Fruit fly (Drosophila melanogaster): ENCODE data around the gene CG6569.
A peak's percentile ranks its signal among the peaks of the same experiment; 100 is the strongest.

Gene CG6569

dm6 chr3R:21867819-21868218 is at the start of gene CG6569, which contains the start of gene Cby:
Gene CG6569 (minus strand): TSS chr3R:21867919.
Gene Cby (plus strand): TSS chr3R:21868003.
- TF ChIP-seq GATAd (GFP tag; optimal IDR thresholded peaks at IDR 0.05): no peak
- TF ChIP-seq Myc (optimal IDR thresholded peaks at IDR 0.05): no peak
- TF ChIP-seq Dif (GFP tag; optimal IDR thresholded peaks at IDR 0.05; ENCODE audit: partially characterized antibody): no peak
- no peak for TF ChIP-seq woc (GFP tag; optimal IDR thresholded peaks at IDR 0.05)
- no peak for TF ChIP-seq foxo (GFP tag; optimal IDR thresholded peaks at IDR 0.05)
- no peak for TF ChIP-seq dsf (GFP tag; optimal IDR thresholded peaks at IDR 0.05; ENCODE audit: borderline replicate concordance)
- no peak for TF ChIP-seq Rel (GFP tag; optimal IDR thresholded peaks at IDR 0.05)
- no peak for TF ChIP-seq Rel (tag; optimal IDR thresholded peaks at IDR 0.05)
- no peak for TF ChIP-seq Mio (GFP tag; optimal IDR thresholded peaks at IDR 0.05)
- no peak for TF ChIP-seq fru (GFP tag; optimal IDR thresholded peaks at IDR 0.05)
- no peak for TF ChIP-seq sage (GFP tag; optimal IDR thresholded peaks at IDR 0.05)
- TF ChIP-seq Vsx2 (GFP tag; optimal IDR thresholded peaks at IDR 0.05; ENCODE audit: partially characterized antibody): no peak
- no peak for TF ChIP-seq usp (GFP tag; optimal IDR thresholded peaks at IDR 0.05)
- no peak for TF ChIP-seq Dfd (GFP tag; optimal IDR thresholded peaks at IDR 0.05)
- no peak for TF ChIP-seq psq (GFP tag; optimal IDR thresholded peaks at IDR 0.05)
- TF ChIP-seq brk (GFP tag; optimal IDR thresholded peaks at IDR 0.05): no peak
- no peak for TF ChIP-seq CG32264 (GFP tag; optimal IDR thresholded peaks at IDR 0.05)

dm6 chr3R:21916987-21917386 is 49.3 kb upstream of the CG6569 start:
- TF ChIP-seq Dfd (GFP tag; optimal IDR thresholded peaks at IDR 0.05): peak; percentile 5
- TF ChIP-seq Myc (optimal IDR thresholded peaks at IDR 0.05): no peak

- TF ChIP-seq Hr78 (GFP tag; optimal IDR thresholded peaks at IDR 0.05) (no peak), Vsx2 (GFP tag; optimal IDR thresholded peaks at IDR 0.05; ENCODE audit: partially characterized antibody) (peak; percentile 34), br (GFP tag; optimal IDR thresholded peaks at IDR 0.05) (no peak)
Measured at dm6 chr3R:21913447-21913846, 45.7 kb upstream of the CG6569 start, which contains the start of gene Qsox2. Gene Qsox2 (plus strand): TSS chr3R:21913747.

DNA sequence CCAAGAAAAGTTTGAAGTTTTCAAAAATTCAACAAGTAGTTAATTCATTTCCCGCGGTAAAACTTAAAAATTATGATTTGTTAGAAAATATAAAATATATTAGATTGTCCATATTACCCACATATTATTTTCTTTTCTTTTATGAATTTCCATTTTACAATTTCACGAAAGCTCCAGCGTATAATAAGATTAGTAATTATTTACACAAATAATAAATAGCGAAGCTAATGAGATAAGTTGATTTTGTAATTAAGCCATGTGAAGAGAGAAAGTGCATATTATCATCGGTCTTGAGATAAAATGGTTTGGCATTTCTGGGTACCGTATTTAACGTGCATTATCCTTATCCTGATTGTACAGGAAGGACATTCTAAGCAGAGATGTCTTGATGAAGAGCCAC is 43.8 kb upstream of the CG6569 start, which contains the start of gene Qsox3:
Qsox3 (plus strand) TSS at position 301 of the 400 bp plus-strand sequence.
- TF ChIP-seq Myc (optimal IDR thresholded peaks at IDR 0.05) (no peak), fru (GFP tag; optimal IDR thresholded peaks at IDR 0.05) (no peak), Hr83 (GFP tag; optimal IDR thresholded peaks at IDR 0.05; ENCODE audit: poor library complexity, severe bottlenecking) (no peak), sage (GFP tag; optimal IDR thresholded peaks at IDR 0.05) (no peak), Sp1 (GFP tag; optimal IDR thresholded peaks at IDR 0.05) (no peak), CG32264 (GFP tag; optimal IDR thresholded peaks at IDR 0.05) (no peak), jim (GFP tag; optimal IDR thresholded peaks at IDR 0.05) (no peak), Vsx2 (GFP tag; optimal IDR thresholded peaks at IDR 0.05; ENCODE audit: partially characterized antibody) (no peak), CrebA (GFP tag; optimal IDR thresholded peaks at IDR 0.05; ENCODE audit: borderline replicate concordance) (no peak)

- TF ChIP-seq tai (GFP tag; optimal IDR thresholded peaks at IDR 0.05) (no peak), Dif (GFP tag; optimal IDR thresholded peaks at IDR 0.05; ENCODE audit: partially characterized antibody) (no peak)
Measured at dm6 chr3R:21906867-21907266, 39.1 kb upstream of the CG6569 start.

DNA sequence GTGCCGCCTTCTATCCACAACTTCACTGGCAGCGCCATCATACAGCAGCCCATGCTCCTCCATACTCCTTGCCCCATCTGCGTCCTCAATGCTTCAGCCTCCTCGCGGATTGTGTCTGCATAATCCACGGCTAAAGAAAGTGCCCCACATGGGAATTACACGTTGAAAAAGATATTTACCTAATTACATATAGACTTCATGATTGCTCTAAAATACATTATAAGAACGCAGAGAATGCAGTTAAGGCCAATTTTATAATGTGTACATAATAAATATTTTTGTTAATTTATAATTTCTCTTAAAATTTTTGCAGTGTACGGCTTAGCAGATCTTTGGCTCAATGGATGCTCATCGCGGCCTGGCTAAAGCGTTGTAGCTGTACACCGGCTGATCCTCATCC is 37.9 kb upstream of the CG6569 start:
- no peak for TF ChIP-seq Myc (optimal IDR thresholded peaks at IDR 0.05)
- TF ChIP-seq rgr (GFP tag; optimal IDR thresholded peaks at IDR 0.05): peak; percentile 68
- TF ChIP-seq h (GFP tag; optimal IDR thresholded peaks at IDR 0.05): peak; percentile 79
- peak; percentile 49 for TF ChIP-seq Hnf4 (GFP tag; optimal IDR thresholded peaks at IDR 0.05)
- TF ChIP-seq OdsH (GFP tag; optimal IDR thresholded peaks at IDR 0.05): peak; percentile 78
- no peak for TF ChIP-seq Dfd (GFP tag; optimal IDR thresholded peaks at IDR 0.05)
- peak; percentile 27 for TF ChIP-seq br (GFP tag; optimal IDR thresholded peaks at IDR 0.05)
- TF ChIP-seq fru (GFP tag; optimal IDR thresholded peaks at IDR 0.05): peak; percentile 67
- no peak for TF ChIP-seq Rel (GFP tag; optimal IDR thresholded peaks at IDR 0.05)
- TF ChIP-seq Rel (tag; optimal IDR thresholded peaks at IDR 0.05): no peak
- TF ChIP-seq Sp1 (GFP tag; optimal IDR thresholded peaks at IDR 0.05): peak; percentile 79
- TF ChIP-seq GATAd (GFP tag; optimal IDR thresholded peaks at IDR 0.05): no peak
- peak in 1 of 2 experiments; percentile 69 for TF ChIP-seq foxo (GFP tag; optimal IDR thresholded peaks at IDR 0.05)
- no peak for TF ChIP-seq tai (GFP tag; optimal IDR thresholded peaks at IDR 0.05)
- no peak for TF ChIP-seq CrebA (GFP tag; optimal IDR thresholded peaks at IDR 0.05; ENCODE audit: borderline replicate concordance)
- peak; percentile 49 for TF ChIP-seq woc (GFP tag; optimal IDR thresholded peaks at IDR 0.05)
- TF ChIP-seq pan (optimal IDR thresholded peaks at IDR 0.05): no peak
- no peak for TF ChIP-seq lola (GFP tag; optimal IDR thresholded peaks at IDR 0.05)
- no peak for TF ChIP-seq Hr83 (GFP tag; optimal IDR thresholded peaks at IDR 0.05; ENCODE audit: poor library complexity, severe bottlenecking)
- TF ChIP-seq ey (GFP tag; optimal IDR thresholded peaks at IDR 0.05): peak; percentile 62
- no peak for TF ChIP-seq Vsx2 (GFP tag; optimal IDR thresholded peaks at IDR 0.05; ENCODE audit: partially characterized antibody)
- no peak for TF ChIP-seq N (GFP tag; optimal IDR thresholded peaks at IDR 0.05)
- TF ChIP-seq Hr78 (GFP tag; optimal IDR thresholded peaks at IDR 0.05): no peak
- peak; percentile 32 for TF ChIP-seq CG9705 (GFP tag; optimal IDR thresholded peaks at IDR 0.05)
- TF ChIP-seq HLH106 (tag; optimal IDR thresholded peaks at IDR 0.05): peak; percentile 78
- peak; percentile 57 for TF ChIP-seq dmrt93B (GFP tag; optimal IDR thresholded peaks at IDR 0.05)
- peak; percentile 67 for TF ChIP-seq brk (GFP tag; optimal IDR thresholded peaks at IDR 0.05)
- TF ChIP-seq sage (GFP tag; optimal IDR thresholded peaks at IDR 0.05): peak; percentile 29
- peak; percentile 66 for TF ChIP-seq psq (GFP tag; optimal IDR thresholded peaks at IDR 0.05)

All from whole organism, wandering third instar larva.